Worm (Caenorhabditis elegans) whole organism, L4/young adult: ENCODE data around the gene unc-27.

ENCODE experiments used
- W03F9.2 ChIP-seq: fragments of 150-350 bp; optimal IDR thresholded peaks from 2 replicates; lab custom pipeline; 2014; ENCODE audit warnings: missing biosample characterization, missing genetic modification characterization
- dao-5 ChIP-seq: sonication (generic microtip); optimal IDR thresholded peaks from 2 replicates; lab custom pipeline; 2016; ENCODE audit warnings: missing genotype, missing genetic modification characterization, moderate library complexity, missing compliant biosample characterization

ce11 chrX:8811916-8812315 lies 22.7 kb downstream of the unc-27 start, which contains the start of gene cnnm-2:
- TF ChIP-seq dao-5 (tag; lab: Kevin White, UChicago) (no peak), W03F9.2 (tag; lab: Kevin White, UChicago) (no peak)
